Worm (Caenorhabditis elegans) whole organism, L3 larva: ENCODE results near the gene W09H1.4.

ENCODE experiments used
- nhr-23 ChIP-seq: fragments of 150-350 bp; optimal IDR thresholded peaks from 2 replicates; lab custom pipeline; 2014; ENCODE audit warnings: missing biosample characterization, missing genetic modification reagents, missing genetic modification characterization
- nhr-25 ChIP-seq: sonication (generic microtip); optimal IDR thresholded peaks from 2 replicates; lab custom pipeline; 2017; ENCODE audit warnings: missing biosample characterization, missing genetic modification characterization
- tbx-2 ChIP-seq: sonication (generic microtip); optimal IDR thresholded peaks from 2 replicates; lab custom pipeline; 2016; ENCODE audit warnings: mild to moderate bottlenecking, missing genetic modification characterization, missing compliant biosample characterization
- ztf-4 ChIP-seq: fragments of 150-350 bp; optimal IDR thresholded peaks from 2 replicates; lab custom pipeline; 2014; ENCODE audit warnings: missing biosample characterization, missing genetic modification characterization

DNA sequence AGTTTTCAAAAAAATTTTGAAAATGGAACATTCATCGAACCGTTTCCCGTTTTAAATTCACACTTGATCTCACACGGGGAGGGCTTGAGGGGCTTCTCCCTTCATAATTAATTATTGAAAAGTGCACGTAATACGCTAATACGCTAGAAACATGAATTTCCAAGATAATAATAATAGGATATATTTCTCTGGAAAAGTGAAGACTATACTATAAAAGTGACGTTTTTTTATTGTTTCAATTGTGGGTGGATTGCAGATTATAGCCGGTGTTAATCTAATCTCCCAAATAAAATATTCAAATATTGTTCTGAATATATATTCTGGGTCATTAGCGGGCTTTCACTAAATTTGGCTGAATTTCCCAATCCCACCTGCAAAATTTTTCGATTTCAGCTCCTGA, 50.4 kb downstream of the W09H1.4 start:
- TF ChIP-seq ztf-4 (tag; lab: Kevin White, UChicago) (no peak), nhr-25 (no peak), nhr-23 (tag; lab: Kevin White, UChicago) (no peak), tbx-2 (tag; lab: Kevin White, UChicago) (no peak)
